Worm (Caenorhabditis elegans): ENCODE results near the gene ifc-1.

- no peak for TF ChIP-seq dao-5 (tag; optimal IDR thresholded peaks at IDR 0.05)
- no peak for TF ChIP-seq W03F9.2 (tag; optimal IDR thresholded peaks at IDR 0.05)
These were observed 5.8 kb upstream of the ifc-1 start, which contains the start of gene folt-2 for ce11 chrV:2875422-2875821.
